Worm (Caenorhabditis elegans): ENCODE data around the gene fbxa-16.
"Not testable (repeated sequence)": the region's sequence is repeated elsewhere in the genome, so short reads cannot be mapped to it uniquely, and the experiment has no call there.

fbxa-16 gene

ce11 chrX:119363-119762 is at the start of gene fbxa-16:
TSS of gene fbxa-16 (plus strand) at chrX:119663.
- not testable (repeated sequence) for TF ChIP-seq egl-18, hmg-20, madf-6 (GFP tag; IDR thresholded peaks at IDR 0.05)

- TF ChIP-seq lin-35 (GFP tag; optimal IDR thresholded peaks at IDR 0.05): no peak
- TF ChIP-seq Y95B8A.8 (GFP tag; IDR thresholded peaks at IDR 0.05): no peak
- TF ChIP-seq attf-6 (GFP tag; IDR thresholded peaks at IDR 0.05): no peak
- TF ChIP-seq him-1 (tag; optimal IDR thresholded peaks at IDR 0.05): no peak
- no peak for TF ChIP-seq egl-44 (GFP tag; IDR thresholded peaks at IDR 0.05)
- no peak for TF ChIP-seq mcd-1 (GFP tag; IDR thresholded peaks at IDR 0.05)
- no peak for TF ChIP-seq ztf-26 (tag; optimal IDR thresholded peaks at IDR 0.05)
- TF ChIP-seq snpc-1.1 (tag; optimal IDR thresholded peaks at IDR 0.05; ENCODE audit: insufficient read depth): no peak
- no peak for TF ChIP-seq atf-7 (tag; optimal IDR thresholded peaks at IDR 0.05)
- no peak for TF ChIP-seq hmg-1.2 (GFP tag; IDR thresholded peaks at IDR 0.05)
- TF ChIP-seq zfh-2 (GFP tag; conservative IDR thresholded peaks at IDR 0.05): no peak
- no peak for TF ChIP-seq dpff-1 (tag; optimal IDR thresholded peaks at IDR 0.05)
- TF ChIP-seq hmg-20 (GFP tag; IDR thresholded peaks at IDR 0.05): no peak
- no peak for TF ChIP-seq madf-10 (tag; optimal IDR thresholded peaks at IDR 0.05)
These were observed 34.9 kb upstream of the fbxa-16 start for ce11 chrX:84602-85001.

ce11 chrX:88905-89304 is 30.6 kb upstream of the fbxa-16 start:
- TF ChIP-seq ama-1 (optimal IDR thresholded peaks at IDR 0.05): no peak
- TF ChIP-seq ama-1 (GFP tag; optimal IDR thresholded peaks at IDR 0.05): no peak

ce11 chrX:104737-105136 is 14.7 kb upstream of the fbxa-16 start, which contains the start of gene Y73B3A.4:
TSS of gene Y73B3A.4 (minus strand) at chrX:104777.
- TF ChIP-seq F33H1.4 (GFP tag; IDR thresholded peaks at IDR 0.05) (0 out of 2 replicates have a peak, but pooled peaks have one; percentile 20), D2030.7 (GFP tag; IDR thresholded peaks at IDR 0.05) (0 out of 2 replicates have a peak, but pooled peaks have one; percentile 12)

- not testable (repeated sequence) for TF ChIP-seq snpc-3.4 (tag; optimal IDR thresholded peaks at IDR 0.05); B0261.1 (tag; optimal IDR thresholded peaks at IDR 0.05); lsy-27 (tag; optimal IDR thresholded peaks at IDR 0.05; ENCODE audit: borderline replicate concordance, insufficient read depth)
These were observed 10.5 kb upstream of the fbxa-16 start, which contains the start of gene elk-2 for ce11 chrX:108929-109328. TSS of gene elk-2 (minus strand) at chrX:109029.

ce11 chrX:114400-114799 is 5.1 kb upstream of the fbxa-16 start, which contains the start of gene fbxa-221:
TSS of gene fbxa-221 (plus strand) at chrX:114700.
- TF ChIP-seq F55B11.4 (tag; optimal IDR thresholded peaks at IDR 0.05; ENCODE audit: borderline replicate concordance, insufficient read depth); ets-4 (GFP tag; optimal IDR thresholded peaks at IDR 0.05); lin-54 (GFP tag; optimal IDR thresholded peaks at IDR 0.05): not testable (repeated sequence)

ce11 chrX:117080-117479 is 2.4 kb upstream of the fbxa-16 start, which contains the start of gene fbxa-222:
TSS of gene fbxa-222 (plus strand) at chrX:117380.
- TF ChIP-seq let-607 (tag; optimal IDR thresholded peaks at IDR 0.05): no peak
- no peak for TF ChIP-seq him-1 (tag; optimal IDR thresholded peaks at IDR 0.05)
- no peak for TF ChIP-seq unc-130 (GFP tag; optimal IDR thresholded peaks at IDR 0.05)
- TF ChIP-seq rpc-1 (optimal IDR thresholded peaks at IDR 0.05): no peak
- TF ChIP-seq rpc-1 (tag; optimal IDR thresholded peaks at IDR 0.05): no peak
- no peak for TF ChIP-seq T07F8.4 (tag; optimal IDR thresholded peaks at IDR 0.05)
- no peak for TF ChIP-seq B0019.2 (GFP tag; conservative IDR thresholded peaks at IDR 0.05)
- no peak for TF ChIP-seq nhr-27 (tag; optimal IDR thresholded peaks at IDR 0.05)
- no peak for TF ChIP-seq lsy-27 (tag; optimal IDR thresholded peaks at IDR 0.05; ENCODE audit: borderline replicate concordance, insufficient read depth)
- no peak for TF ChIP-seq mel-28 (tag; optimal IDR thresholded peaks at IDR 0.05; ENCODE audit: borderline replicate concordance)
- no peak for TF ChIP-seq F49E8.2 (tag; optimal IDR thresholded peaks at IDR 0.05; ENCODE audit: insufficient read depth)
- TF ChIP-seq sptf-2 (GFP tag; optimal IDR thresholded peaks at IDR 0.05): no peak
- TF ChIP-seq madf-3 (GFP tag; IDR thresholded peaks at IDR 0.05): no peak
- no peak for TF ChIP-seq F57C9.4 (tag; optimal IDR thresholded peaks at IDR 0.05)
- TF ChIP-seq dpl-1 (GFP tag; optimal IDR thresholded peaks at IDR 0.05): no peak
